Worm (Caenorhabditis elegans) whole organism, early embryonic: ENCODE measurements around the gene tofu-2.

ENCODE experiments used
- ama-1 ChIP-seq: fragments of 150-350 bp; optimal IDR thresholded peaks from 2 replicates; lab custom pipeline; 2014
- ceh-13 ChIP-seq: fragments of 200-800 bp; sonication (Bioruptor generic); optimal IDR thresholded peaks from 2 replicates; lab custom pipeline; 2018; ENCODE audit warnings: mild to moderate bottlenecking, missing genetic modification characterization, missing compliant biosample characterization
- ets-7 ChIP-seq: sonication (generic microtip); optimal IDR thresholded peaks from 2 replicates; lab custom pipeline; 2016; ENCODE audit warnings: missing genotype, missing genetic modification characterization, missing compliant biosample characterization
- flt-1 ChIP-seq: fragments of 200-800 bp; sonication (Bioruptor generic); IDR thresholded peaks from 2 replicates; pipeline ENCODE4 v1.3.6; 2022; ENCODE audit warnings: missing genetic modification characterization, missing compliant biosample characterization
- hmbx-1 ChIP-seq: sonication (generic microtip); optimal IDR thresholded peaks from 2 replicates; lab custom pipeline; 2016; ENCODE audit warnings: mild to moderate bottlenecking, missing genetic modification characterization, missing compliant biosample characterization
- hnd-1 ChIP-seq: sonication (generic microtip); optimal IDR thresholded peaks from 2 replicates; lab custom pipeline; 2016; ENCODE audit warnings: missing genetic modification characterization, missing compliant biosample characterization
- pes-1 ChIP-seq: fragments of 200-800 bp; sonication (Bioruptor generic); IDR thresholded peaks from 2 replicates; pipeline ENCODE4 v1.3.6; 2022; ENCODE audit warnings: missing genetic modification reagents, missing genetic modification characterization, missing compliant biosample characterization
- scrt-1 ChIP-seq: fragments of 200-800 bp; sonication (Bioruptor generic); IDR thresholded peaks from 2 replicates; pipeline ENCODE4 v1.3.6; 2022; ENCODE audit warnings: missing genetic modification characterization, missing compliant biosample characterization
- tra-4 ChIP-seq: sonication (generic microtip); optimal IDR thresholded peaks from 2 replicates; lab custom pipeline; 2017; ENCODE audit warnings: missing genetic modification characterization, missing compliant biosample characterization

DNA sequence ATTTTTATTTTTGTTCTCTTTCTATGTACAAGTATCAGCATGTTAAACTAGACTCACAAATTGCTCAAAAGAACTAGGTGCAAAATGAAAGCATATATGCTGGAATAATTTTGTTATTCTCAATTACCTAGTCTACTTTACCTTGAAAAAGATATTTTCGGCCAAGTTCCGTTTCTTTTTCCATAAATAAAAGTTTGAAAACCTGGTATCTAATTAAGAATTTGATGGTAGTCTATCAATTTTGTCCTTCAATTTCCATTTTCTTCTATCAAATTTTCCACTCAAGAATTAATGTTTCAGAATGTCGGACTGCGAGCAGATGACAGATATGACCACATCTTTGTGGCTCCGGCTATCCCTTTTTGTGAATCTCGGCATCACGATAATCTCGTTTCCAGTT, 47.2 kb downstream of the tofu-2 start, which contains the start of gene srab-4:
- no peak for TF ChIP-seq ama-1
- no peak for TF ChIP-seq pes-1 (GFP tag; lab: Robert Waterston, UW)
- TF ChIP-seq ets-7 (tag; lab: Kevin White, UChicago), result no peak
- TF ChIP-seq scrt-1 (GFP tag; lab: Robert Waterston, UW), result no peak
- no peak for TF ChIP-seq flt-1 (GFP tag; lab: Robert Waterston, UW)
- TF ChIP-seq hmbx-1, result no peak
- no peak for TF ChIP-seq ceh-13
- no peak for TF ChIP-seq tra-4 (tag; lab: Kevin White, UChicago)
- no peak for TF ChIP-seq hnd-1 (tag; lab: Kevin White, UChicago)
